Comparison of ENCODE assay signal across 2 fruit fly cellular contexts in genomic region chr2L:8042645-8043281, dm6.
TF ChIP-seq lines count a peak whose summit lies in the region.

Gene RpL36A (minus strand): TSS chr2L:8042909.

TF ChIP-seq in whole organism, embryonic, 481 proteins besides CTCF, POLR2A, EP300 and RAD21 (continued from another document and continues in another):
- peak; percentile 53; the same call in 1 of the 2 replicates for TF ChIP-seq Awh (GFP tag; IDR thresholded peaks at IDR 0.05; lab: Robert Waterston, UW)
- TF ChIP-seq ap (GFP tag; IDR thresholded peaks at IDR 0.05; lab: Robert Waterston, UW) = no peak
- TF ChIP-seq Camta (GFP tag; optimal IDR thresholded peaks at IDR 0.05; lab: Kevin White, UChicago) = peak; percentile 43
- no peak for TF ChIP-seq rib (GFP tag; IDR thresholded peaks at IDR 0.05; lab: Robert Waterston, UW)
- no peak for TF ChIP-seq peb (GFP tag; IDR thresholded peaks at IDR 0.05; lab: Robert Waterston, UW)
- no peak for TF ChIP-seq grn (GFP tag; optimal IDR thresholded peaks at IDR 0.05; lab: Kevin White, UChicago)
- TF ChIP-seq CG1529 (GFP tag; optimal IDR thresholded peaks at IDR 0.05; lab: Kevin White, UChicago) = peak; percentile 29
- peak; percentile 94 for TF ChIP-seq Dref (GFP tag; IDR thresholded peaks at IDR 0.05; lab: Robert Waterston, UW)
- TF ChIP-seq Med (GFP tag; lab: Kevin White, UChicago) = peak; percentile 94
- TF ChIP-seq ftz-f1 (GFP tag; optimal IDR thresholded peaks at IDR 0.05; lab: Kevin White, UChicago) = no peak
- no peak for TF ChIP-seq aop (GFP tag; IDR thresholded peaks at IDR 0.05; lab: Robert Waterston, UW)
- peak; percentile 60 for TF ChIP-seq Dek (tag; optimal IDR thresholded peaks at IDR 0.05; lab: Kevin White, UChicago)
- TF ChIP-seq slou (GFP tag; optimal IDR thresholded peaks at IDR 0.05; lab: Kevin White, UChicago) = peak; percentile 43
- TF ChIP-seq Lim3 (GFP tag; IDR thresholded peaks at IDR 0.05; lab: Robert Waterston, UW) = no peak
- peak; percentile 97 for TF ChIP-seq CG42726 (GFP tag; IDR thresholded peaks at IDR 0.05; lab: Robert Waterston, UW; ENCODE audit: partially characterized antibody)
- TF ChIP-seq yki (optimal IDR thresholded peaks at IDR 0.05; lab: Kevin White, UChicago) = no peak
- 0 out of 2 replicates have a peak, but pooled peaks have one; percentile 18 for TF ChIP-seq Nf-YA (GFP tag; IDR thresholded peaks at IDR 0.05; lab: Robert Waterston, UW)
- TF ChIP-seq cwo (GFP tag; optimal IDR thresholded peaks at IDR 0.05; lab: Kevin White, UChicago) = no peak
- no peak for TF ChIP-seq Dip3 (GFP tag; optimal IDR thresholded peaks at IDR 0.05; lab: Kevin White, UChicago)
- TF ChIP-seq CG9932 (GFP tag; IDR thresholded peaks at IDR 0.05; lab: Robert Waterston, UW) = peak; percentile 75
- no peak for TF ChIP-seq pum (GFP tag; optimal IDR thresholded peaks at IDR 0.05; lab: Kevin White, UChicago)
- TF ChIP-seq az2 (GFP tag; optimal IDR thresholded peaks at IDR 0.05; lab: Kevin White, UChicago) = no peak
- peak; percentile 61 for TF ChIP-seq pfk (GFP tag; optimal IDR thresholded peaks at IDR 0.05; lab: Kevin White, UChicago)
- TF ChIP-seq CG7271 (tag; optimal IDR thresholded peaks at IDR 0.05; lab: Kevin White, UChicago) = no peak
- no peak for TF ChIP-seq CG4360 (GFP tag; IDR thresholded peaks at IDR 0.05; lab: Robert Waterston, UW)
- no peak for TF ChIP-seq CG8281 (tag; optimal IDR thresholded peaks at IDR 0.05; lab: Kevin White, UChicago)
- TF ChIP-seq nom (GFP tag; optimal IDR thresholded peaks at IDR 0.05; lab: Kevin White, UChicago) = peak; percentile 77
- TF ChIP-seq E2f2 (GFP tag; IDR thresholded peaks at IDR 0.05; lab: Robert Waterston, UW) = peak; percentile 50
- peak; percentile 49 for TF ChIP-seq CG31365 (tag; optimal IDR thresholded peaks at IDR 0.05; lab: Kevin White, UChicago)
- peak; percentile 96 for TF ChIP-seq CG6791 (GFP tag; IDR thresholded peaks at IDR 0.05; lab: Robert Waterston, UW; ENCODE audit: partially characterized antibody)
- peak; percentile 43 for TF ChIP-seq org-1 (GFP tag; optimal IDR thresholded peaks at IDR 0.05; lab: Kevin White, UChicago)
- TF ChIP-seq shn (GFP tag; optimal IDR thresholded peaks at IDR 0.05; lab: Kevin White, UChicago) = peak; percentile 46
- TF ChIP-seq CG18476 (GFP tag; optimal IDR thresholded peaks at IDR 0.05; lab: Kevin White, UChicago) = no peak
- TF ChIP-seq lab (GFP tag; optimal IDR thresholded peaks at IDR 0.05; lab: Kevin White, UChicago) = peak; percentile 77
- TF ChIP-seq chif (GFP tag; optimal IDR thresholded peaks at IDR 0.05; lab: Kevin White, UChicago) = peak in 1 of 2 experiments; percentile 63
- peak; percentile 16 for TF ChIP-seq sd (tag; optimal IDR thresholded peaks at IDR 0.05; lab: Kevin White, UChicago)
- peak; percentile 40 for TF ChIP-seq Atf-2 (GFP tag; optimal IDR thresholded peaks at IDR 0.05; lab: Kevin White, UChicago)
- peak; percentile 58 for TF ChIP-seq bcd (GFP tag; optimal IDR thresholded peaks at IDR 0.05; lab: Kevin White, UChicago)
- TF ChIP-seq CG12942 (GFP tag; optimal IDR thresholded peaks at IDR 0.05; lab: Kevin White, UChicago) = no peak
- peak; percentile 22; the same call in 1 of the 2 replicates for TF ChIP-seq Adf1 (GFP tag; IDR thresholded peaks at IDR 0.05; lab: Robert Waterston, UW)
- TF ChIP-seq stc (GFP tag; IDR thresholded peaks at IDR 0.05; lab: Robert Waterston, UW) = peak; percentile 45
- peak; percentile 35 for TF ChIP-seq dmrt11E (tag; optimal IDR thresholded peaks at IDR 0.05; lab: Kevin White, UChicago)
- TF ChIP-seq Sox102F (GFP tag; optimal IDR thresholded peaks at IDR 0.05; lab: Kevin White, UChicago) = no peak
- no peak for TF ChIP-seq Gug (GFP tag; IDR thresholded peaks at IDR 0.05; lab: Robert Waterston, UW)
- peak; percentile 34 for TF ChIP-seq CG3407 (GFP tag; optimal IDR thresholded peaks at IDR 0.05; lab: Kevin White, UChicago)
- peak; percentile 48 for TF ChIP-seq CG12236 (GFP tag; optimal IDR thresholded peaks at IDR 0.05; lab: Kevin White, UChicago)
- TF ChIP-seq CG9797 (GFP tag; optimal IDR thresholded peaks at IDR 0.05; lab: Kevin White, UChicago) = peak; percentile 3
- TF ChIP-seq CG7987 (GFP tag; optimal IDR thresholded peaks at IDR 0.05; lab: Kevin White, UChicago) = peak; percentile 78
- TF ChIP-seq CG3163 (GFP tag; optimal IDR thresholded peaks at IDR 0.05; lab: Kevin White, UChicago) = peak; percentile 34
- peak; percentile 82 for TF ChIP-seq CG1603 (tag; optimal IDR thresholded peaks at IDR 0.05; lab: Kevin White, UChicago)
- no peak for TF ChIP-seq fd96Cb (tag; optimal IDR thresholded peaks at IDR 0.05; lab: Kevin White, UChicago)
- TF ChIP-seq CG4424 (GFP tag; optimal IDR thresholded peaks at IDR 0.05; lab: Kevin White, UChicago) = peak; percentile 17
- TF ChIP-seq ind (GFP tag; optimal IDR thresholded peaks at IDR 0.05; lab: Kevin White, UChicago) = peak; percentile 36
- TF ChIP-seq CG11695 (GFP tag; IDR thresholded peaks at IDR 0.05; lab: Robert Waterston, UW) = no peak; the same call in 2 of the 3 replicates
- TF ChIP-seq tgo (GFP tag; IDR thresholded peaks at IDR 0.05; lab: Robert Waterston, UW) = 0 out of 3 replicates have a peak, but pooled peaks have one; percentile 24
- TF ChIP-seq CG17385 (GFP tag; optimal IDR thresholded peaks at IDR 0.05; lab: Kevin White, UChicago) = no peak
- 0 out of 3 replicates have a peak, but pooled peaks have one; percentile 42 for TF ChIP-seq CG7357 (GFP tag; IDR thresholded peaks at IDR 0.05; lab: Robert Waterston, UW)
- TF ChIP-seq CG5953 (GFP tag; IDR thresholded peaks at IDR 0.05; lab: Robert Waterston, UW) = no peak; the same call in 1 of the 2 replicates
- TF ChIP-seq z (GFP tag; IDR thresholded peaks at IDR 0.05; lab: Robert Waterston, UW) = no peak
- TF ChIP-seq CG10209 (GFP tag; optimal IDR thresholded peaks at IDR 0.05; lab: Kevin White, UChicago) = peak; percentile 42
- TF ChIP-seq CG6854 (GFP tag; optimal IDR thresholded peaks at IDR 0.05; lab: Kevin White, UChicago) = peak; percentile 75
- peak; percentile 29 for TF ChIP-seq CG1602 (GFP tag; optimal IDR thresholded peaks at IDR 0.05; lab: Kevin White, UChicago)
- peak; percentile 76; the same call in 2 of the 3 replicates for TF ChIP-seq so (GFP tag; IDR thresholded peaks at IDR 0.05; lab: Robert Waterston, UW)
- TF ChIP-seq CG2712 (tag; optimal IDR thresholded peaks at IDR 0.05; lab: Kevin White, UChicago) = peak; percentile 57
- no peak; the same call in 1 of the 2 replicates for TF ChIP-seq H2.0 (GFP tag; IDR thresholded peaks at IDR 0.05; lab: Robert Waterston, UW)
- TF ChIP-seq ab (GFP tag; optimal IDR thresholded peaks at IDR 0.05; lab: Kevin White, UChicago) = no peak

TF ChIP-seq in whole organism, prepupa, 60 proteins besides CTCF, POLR2A, EP300 and RAD21 (continued from another document):
- TF ChIP-seq vri (GFP tag; optimal IDR thresholded peaks at IDR 0.05; lab: Kevin White, UChicago) (no peak), eg (GFP tag; IDR thresholded peaks at IDR 0.05; lab: Robert Waterston, UW) (peak; percentile 60; the same call in 2 of the 3 replicates), CG15336 (GFP tag; IDR thresholded peaks at IDR 0.05; lab: Robert Waterston, UW) (no peak), CG31627 (GFP tag; optimal IDR thresholded peaks at IDR 0.05; lab: Kevin White, UChicago) (peak; percentile 59), svp (GFP tag; lab: Kevin White, UChicago) (no peak), CG6792 (GFP tag; optimal IDR thresholded peaks at IDR 0.05; lab: Kevin White, UChicago) (no peak), CG6163 (GFP tag; IDR thresholded peaks at IDR 0.05; lab: Robert Waterston, UW) (peak; percentile 32; the same call in 2 of the 3 replicates), Hr4 (GFP tag; optimal IDR thresholded peaks at IDR 0.05; lab: Kevin White, UChicago) (no peak), OdsH (GFP tag; optimal IDR thresholded peaks at IDR 0.05; lab: Kevin White, UChicago) (no peak), lz (GFP tag; optimal IDR thresholded peaks at IDR 0.05; lab: Kevin White, UChicago) (peak; percentile 55), CG10669 (GFP tag; optimal IDR thresholded peaks at IDR 0.05; lab: Kevin White, UChicago) (no peak), salr (GFP tag; optimal IDR thresholded peaks at IDR 0.05; lab: Kevin White, UChicago) (peak in 1 of 2 experiments; percentile 6)
